Fruit fly (Drosophila melanogaster) whole organism, prepupa: Measurements from ENCODE around the gene Kyat.

Experiments
- Blimp-1 ChIP-seq: fragments of 200-800 bp; sonication (Bioruptor generic); optimal IDR thresholded peaks from 3 replicates; lab custom pipeline; 2017; ENCODE audit warnings: missing biosample characterization, missing genetic modification characterization, mild to moderate bottlenecking, moderate library complexity, missing genetic modification reagents
- CG10669 ChIP-seq: fragments of 200-800 bp; sonication (Bioruptor generic); optimal IDR thresholded peaks from 3 replicates; lab custom pipeline; 2018; ENCODE audit warnings: missing biosample characterization, mild to moderate bottlenecking, missing genetic modification characterization, moderate library complexity
- CG11762 ChIP-seq: fragments of 200-800 bp; sonication (Bioruptor generic); optimal IDR thresholded peaks from 3 replicates; lab custom pipeline; 2016; ENCODE audit warnings: missing biosample characterization, missing genetic modification characterization; ENCODE audit not compliant: insufficient read depth
- CG15336 ChIP-seq: fragments of 200-800 bp; sonication (Bioruptor generic); IDR thresholded peaks from 2 replicates; pipeline ENCODE4 v1.3.6; 2022; ENCODE audit warnings: missing biosample characterization, missing genetic modification characterization
- CG1621 ChIP-seq: fragments of 200-800 bp; sonication (Bioruptor generic); optimal IDR thresholded peaks from 3 replicates; lab custom pipeline; 2018; ENCODE audit warnings: missing biosample characterization, mild to moderate bottlenecking, missing genetic modification characterization
- CG3032 ChIP-seq: fragments of 200-800 bp; optimal IDR thresholded peaks from 2 replicates; lab custom pipeline; 2019; ENCODE audit warnings: missing biosample characterization, mild to moderate bottlenecking, missing genetic modification characterization, moderate library complexity
- CG31627 ChIP-seq: fragments of 200-800 bp; sonication (Bioruptor generic); optimal IDR thresholded peaks from 3 replicates; lab custom pipeline; 2016; ENCODE audit warnings: missing biosample characterization, missing genetic modification characterization
- CG32006 ChIP-seq: fragments of 200-800 bp; sonication (Bioruptor generic); optimal IDR thresholded peaks from 3 replicates; lab custom pipeline; 2017; ENCODE audit warnings: missing biosample characterization, mild to moderate bottlenecking, missing genetic modification characterization
- CG34406 ChIP-seq: fragments of 200-800 bp; sonication (Bioruptor generic); optimal IDR thresholded peaks from 3 replicates; lab custom pipeline; 2016; ENCODE audit warnings: missing biosample characterization, missing genetic modification characterization
- CG3919 ChIP-seq: fragments of 200-800 bp; sonication (Bioruptor generic); optimal IDR thresholded peaks from 3 replicates; lab custom pipeline; 2016; ENCODE audit warnings: missing biosample characterization, missing genetic modification characterization
- CG4318 ChIP-seq: fragments of 200-800 bp; sonication (Bioruptor generic); optimal IDR thresholded peaks from 3 replicates; lab custom pipeline; 2017; ENCODE audit warnings: missing biosample characterization, mild to moderate bottlenecking, missing genetic modification characterization
- CG6163 ChIP-seq: fragments of 200-800 bp; sonication (Bioruptor generic); IDR thresholded peaks from 3 replicates; pipeline ENCODE4 v1.3.6; 2022; ENCODE audit warnings: missing biosample characterization, missing genetic modification characterization
- CG6276 ChIP-seq: fragments of 200-800 bp; sonication (Bioruptor generic); optimal IDR thresholded peaks from 2 replicates; lab custom pipeline; 2017; ENCODE audit warnings: missing biosample characterization, mild to moderate bottlenecking, missing genetic modification characterization
- CG6792 ChIP-seq: fragments of 200-800 bp; sonication (Bioruptor generic); optimal IDR thresholded peaks from 3 replicates; lab custom pipeline; 2016; ENCODE audit warnings: missing biosample characterization, missing genetic modification characterization
- CG6808 ChIP-seq: fragments of 200-800 bp; sonication (Bioruptor generic); optimal IDR thresholded peaks from 3 replicates; lab custom pipeline; 2017; ENCODE audit warnings: missing biosample characterization, missing genetic modification characterization, mild to moderate bottlenecking, moderate library complexity, missing genetic modification reagents
- CG7368 ChIP-seq: fragments of 200-800 bp; sonication (Bioruptor generic); optimal IDR thresholded peaks from 3 replicates; lab custom pipeline; 2016; ENCODE audit warnings: missing biosample characterization, missing genetic modification characterization
- CG8119 ChIP-seq: fragments of 200-800 bp; sonication (Bioruptor generic); IDR thresholded peaks from 3 replicates; pipeline ENCODE4 v1.3.6; 2022; ENCODE audit warnings: missing biosample characterization, missing genetic modification characterization
- CG8632 ChIP-seq: fragments of 200-800 bp; sonication (Bioruptor generic); optimal IDR thresholded peaks from 3 replicates; lab custom pipeline; 2016; ENCODE audit warnings: missing biosample characterization, missing genetic modification characterization
- CG9139 ChIP-seq: fragments of 200-800 bp; sonication (Bioruptor generic); optimal IDR thresholded peaks from 3 replicates; lab custom pipeline; 2017; ENCODE audit warnings: missing biosample characterization, mild to moderate bottlenecking, missing genetic modification characterization
- Eip75B ChIP-seq: fragments of 200-800 bp; sonication (Bioruptor generic); optimal IDR thresholded peaks from 3 replicates; lab custom pipeline; 2016; ENCODE audit warnings: missing biosample characterization, missing genetic modification characterization
- Eip78C ChIP-seq: fragments of 200-800 bp; sonication (Bioruptor generic); peaks from one replicate; lab custom pipeline; 2016; ENCODE audit warnings: missing biosample characterization, missing genetic modification characterization
- Eip93F ChIP-seq: fragments of 200-800 bp; sonication (Bioruptor generic); optimal IDR thresholded peaks from 2 replicates; lab custom pipeline; 2016; ENCODE audit warnings: missing biosample characterization, mild to moderate bottlenecking, missing genetic modification characterization
- Ets96B ChIP-seq: fragments of 200-800 bp; optimal IDR thresholded peaks from 2 replicates; lab custom pipeline; 2019; ENCODE audit warnings: missing biosample characterization, mild to moderate bottlenecking, missing genetic modification characterization, moderate library complexity
- Gug ChIP-seq: fragments of 200-800 bp; sonication (Bioruptor generic); IDR thresholded peaks from 2 replicates; pipeline ENCODE4 v1.3.6; 2022; ENCODE audit warnings: missing biosample characterization, missing genetic modification characterization
- Hr38 ChIP-seq: sonication (Bioruptor generic); optimal IDR thresholded peaks from 2 replicates; lab custom pipeline; 2016; ENCODE audit warnings: missing biosample characterization, missing genetic modification characterization
- Hr4 ChIP-seq: fragments of 200-800 bp; sonication (Bioruptor generic); optimal IDR thresholded peaks from 3 replicates; lab custom pipeline; 2016; ENCODE audit warnings: missing biosample characterization, missing genetic modification characterization
- Lpt ChIP-seq: fragments of 200-800 bp; sonication (Bioruptor generic); optimal IDR thresholded peaks from 3 replicates; lab custom pipeline; 2016; ENCODE audit warnings: missing biosample characterization, missing genetic modification characterization
- Sox102F ChIP-seq: fragments of 200-800 bp; sonication (Bioruptor generic); optimal IDR thresholded peaks from 2 replicates; lab custom pipeline; 2016; ENCODE audit warnings: missing biosample characterization, mild to moderate bottlenecking, missing genetic modification characterization
- Sox14 ChIP-seq: fragments of 200-800 bp; sonication (Bioruptor generic); optimal IDR thresholded peaks from 3 replicates; lab custom pipeline; 2016; ENCODE audit warnings: missing biosample characterization, missing genetic modification characterization
- Sox15 ChIP-seq: fragments of 200-800 bp; sonication (Bioruptor generic); optimal IDR thresholded peaks from 3 replicates; lab custom pipeline; 2016; ENCODE audit warnings: missing biosample characterization, missing genetic modification characterization
- achi ChIP-seq: fragments of 200-800 bp; sonication (Bioruptor generic); optimal IDR thresholded peaks from 3 replicates; lab custom pipeline; 2016; ENCODE audit warnings: missing biosample characterization, missing genetic modification characterization
- cyc ChIP-seq: fragments of 200-800 bp; sonication (Bioruptor generic); optimal IDR thresholded peaks from 3 replicates; lab custom pipeline; 2016; ENCODE audit warnings: missing biosample characterization, missing genetic modification characterization
- dac ChIP-seq: fragments of 200-800 bp; sonication (Bioruptor generic); optimal IDR thresholded peaks from 2 replicates; lab custom pipeline; 2017; ENCODE audit warnings: missing biosample characterization, mild to moderate bottlenecking, missing genetic modification characterization
- dsx ChIP-seq: fragments of 200-800 bp; optimal IDR thresholded peaks from 3 replicates; lab custom pipeline; 2019; ENCODE audit warnings: missing biosample characterization, mild to moderate bottlenecking, missing genetic modification characterization, moderate library complexity; ENCODE audit not compliant: poor library complexity, severe bottlenecking
- eg ChIP-seq: fragments of 200-800 bp; sonication (Bioruptor generic); IDR thresholded peaks from 3 replicates; pipeline ENCODE4 v1.3.6; 2022; ENCODE audit warnings: missing biosample characterization, missing genetic modification characterization
- fkh ChIP-seq: fragments of 200-800 bp; sonication (Bioruptor generic); optimal IDR thresholded peaks from 3 replicates; lab custom pipeline; 2017; ENCODE audit warnings: missing biosample characterization, mild to moderate bottlenecking, missing genetic modification characterization, moderate library complexity
- lz ChIP-seq: fragments of 200-800 bp; sonication (Bioruptor generic); optimal IDR thresholded peaks from 3 replicates; lab custom pipeline; 2016; ENCODE audit warnings: missing biosample characterization, missing genetic modification characterization
- net ChIP-seq: fragments of 200-800 bp; sonication (Bioruptor generic); optimal IDR thresholded peaks from 3 replicates; lab custom pipeline; 2016; ENCODE audit warnings: missing biosample characterization, missing genetic modification characterization
- pdm3 ChIP-seq: fragments of 200-800 bp; sonication (Bioruptor generic); optimal IDR thresholded peaks from 3 replicates; lab custom pipeline; 2016; ENCODE audit warnings: missing biosample characterization, missing genetic modification characterization
- salr ChIP-seq, 2 experiments: fragments of 200-800 bp; sonication (Bioruptor generic); optimal IDR thresholded peaks; 3 replicates each; lab custom pipeline; 2016 to 2018; ENCODE audit warnings: missing biosample characterization in 2 of 2, missing genetic modification characterization in 2 of 2, mild to moderate bottlenecking in 1 of 2
- spab ChIP-seq: fragments of 200-800 bp; sonication (Bioruptor generic); optimal IDR thresholded peaks from 2 replicates; lab custom pipeline; 2017; ENCODE audit warnings: missing biosample characterization, mild to moderate bottlenecking, missing genetic modification characterization, missing genetic modification reagents
- ss ChIP-seq, 2 experiments: fragments of 200-800 bp; sonication (Bioruptor generic); optimal IDR thresholded peaks; 2 replicates in 1 of 2; 3 replicates in 1 of 2; lab custom pipeline; 2017 to 2018; ENCODE audit warnings: mild to moderate bottlenecking in 2 of 2, missing biosample characterization in 2 of 2, missing genetic modification characterization in 2 of 2, moderate library complexity in 1 of 2
- svp ChIP-seq: fragments of 200-800 bp; sonication (Bioruptor generic); peaks from one replicate; lab custom pipeline; 2016; ENCODE audit warnings: missing biosample characterization, missing genetic modification characterization
- topi ChIP-seq: fragments of 200-800 bp; sonication (Bioruptor generic); optimal IDR thresholded peaks from 3 replicates; lab custom pipeline; 2016; ENCODE audit warnings: missing biosample characterization, missing genetic modification characterization
- vri ChIP-seq: fragments of 200-800 bp; sonication (Bioruptor generic); optimal IDR thresholded peaks from 3 replicates; lab custom pipeline; 2016; ENCODE audit warnings: missing biosample characterization, mild to moderate bottlenecking, missing genetic modification characterization

Kyat gene

dm6 chr3R:11780181-11780688 is 42.1 kb downstream of the Kyat start (continued):
- TF ChIP-seq fkh (GFP tag; lab: Kevin White, UChicago) (no peak), CG7368 (GFP tag; lab: Kevin White, UChicago) (peak; percentile 96), Eip75B (GFP tag; lab: Kevin White, UChicago) (peak; percentile 93), eg (GFP tag; lab: Robert Waterston, UW) (peak; percentile 97), topi (GFP tag; lab: Kevin White, UChicago) (peak; percentile 92), lz (GFP tag; lab: Kevin White, UChicago) (peak; percentile 94), Sox102F (GFP tag; lab: Kevin White, UChicago) (peak; percentile 91), Eip93F (peak; percentile 67), spab (GFP tag; lab: Kevin White, UChicago) (peak; percentile 98), Eip78C (peak; percentile 99), ss (GFP tag; optimal IDR thresholded peaks at IDR 0.05; lab: Kevin White, UChicago) (peak; percentile 96 to 98), dac (GFP tag; lab: Kevin White, UChicago) (peak; percentile 87), pdm3 (GFP tag; lab: Kevin White, UChicago) (peak; percentile 93), Sox15 (GFP tag; lab: Kevin White, UChicago) (peak; percentile 93), CG3032 (peak; percentile 99), Sox14 (GFP tag; lab: Kevin White, UChicago) (peak; percentile 89), CG6808 (GFP tag; lab: Kevin White, UChicago) (peak; percentile 97), Hr38 (no peak), CG31627 (GFP tag; lab: Kevin White, UChicago) (peak; percentile 89)
- TF ChIP-seq, all 60 proteins: peak for 58

- TF ChIP-seq vri (GFP tag; lab: Kevin White, UChicago) (peak; percentile 85), spab (GFP tag; lab: Kevin White, UChicago) (peak; percentile 88), CG6808 (GFP tag; lab: Kevin White, UChicago) (peak; percentile 89), CG4318 (GFP tag; lab: Kevin White, UChicago) (peak; percentile 80), Ets96B (tag; lab: Kevin White, UChicago) (peak; percentile 94), Gug (GFP tag; lab: Robert Waterston, UW) (peak; percentile 74), Hr38 (no peak), salr (GFP tag; optimal IDR thresholded peaks at IDR 0.05; lab: Kevin White, UChicago) (peak; percentile 87 to 91), dsx (peak; percentile 92), CG6276 (GFP tag; lab: Kevin White, UChicago) (peak; percentile 76), fkh (GFP tag; lab: Kevin White, UChicago) (peak; percentile 58), CG1621 (tag; lab: Kevin White, UChicago) (peak; percentile 81), Eip75B (GFP tag; lab: Kevin White, UChicago) (peak; percentile 91), cyc (GFP tag; lab: Kevin White, UChicago) (peak; percentile 91), Sox102F (GFP tag; lab: Kevin White, UChicago) (peak; percentile 93), Sox15 (GFP tag; lab: Kevin White, UChicago) (peak; percentile 88), achi (GFP tag; lab: Kevin White, UChicago) (peak; percentile 92), CG34406 (GFP tag; lab: Kevin White, UChicago) (peak; percentile 93), CG3919 (GFP tag; lab: Kevin White, UChicago) (peak; percentile 92), CG11762 (GFP tag; lab: Kevin White, UChicago) (peak; percentile 89), lz (GFP tag; lab: Kevin White, UChicago) (peak; percentile 94), CG3032 (peak; percentile 93), CG10669 (GFP tag; lab: Kevin White, UChicago) (peak; percentile 90), pdm3 (GFP tag; lab: Kevin White, UChicago) (peak; percentile 94), Hr4 (GFP tag; lab: Kevin White, UChicago) (peak; percentile 88), CG9139 (GFP tag; lab: Kevin White, UChicago) (peak; percentile 78), Blimp-1 (peak; percentile 93), CG6163 (GFP tag; lab: Robert Waterston, UW) (peak; percentile 84), Lpt (peak; percentile 63), CG32006 (GFP tag; lab: Kevin White, UChicago) (peak; percentile 93), net (GFP tag; lab: Kevin White, UChicago) (peak; percentile 85), Eip78C (peak; percentile 99), svp (GFP tag; lab: Kevin White, UChicago) (peak; percentile 97), topi (GFP tag; lab: Kevin White, UChicago) (peak; percentile 96), CG8119 (GFP tag; lab: Robert Waterston, UW) (peak; percentile 84), CG15336 (GFP tag; lab: Robert Waterston, UW) (peak; percentile 74), dac (GFP tag; lab: Kevin White, UChicago) (peak; percentile 80), Sox14 (GFP tag; lab: Kevin White, UChicago) (peak; percentile 94), CG8632 (GFP tag; lab: Kevin White, UChicago) (peak; percentile 88), CG6792 (GFP tag; lab: Kevin White, UChicago) (peak; percentile 87), eg (GFP tag; lab: Robert Waterston, UW) (peak; percentile 73; the same call in 2 of the 3 replicates)
Observed at dm6 chr3R:11779357-11780018, 42.8 kb downstream of the Kyat start.
